Fruit fly (Drosophila melanogaster) whole organism, adult: ENCODE measurements around the gene CG9386.

Source experiments
- CG11617 ChIP-seq: fragments of 200-800 bp; sonication (Bioruptor generic); optimal IDR thresholded peaks from 2 replicates; lab custom pipeline; 2017; ENCODE audit warnings: mild to moderate bottlenecking, missing biosample characterization, missing genetic modification reagents, missing genetic modification characterization
- CG12768 ChIP-seq: fragments of 200-800 bp; sonication (Bioruptor generic); optimal IDR thresholded peaks from 2 replicates; lab custom pipeline; 2017; ENCODE audit warnings: missing biosample characterization, missing genetic modification characterization, mild to moderate bottlenecking, moderate library complexity, missing genetic modification reagents
- CG14711 ChIP-seq: fragments of 200-800 bp; sonication (Bioruptor generic); optimal IDR thresholded peaks from 2 replicates; lab custom pipeline; 2018; ENCODE audit warnings: missing biosample characterization, mild to moderate bottlenecking, missing genetic modification characterization, moderate library complexity
- CG7101 ChIP-seq: fragments of 200-800 bp; sonication (Bioruptor generic); optimal IDR thresholded peaks from 2 replicates; lab custom pipeline; 2018; ENCODE audit warnings: missing biosample characterization, mild to moderate bottlenecking, missing genetic modification characterization, moderate library complexity
- Clk ChIP-seq: fragments of 200-800 bp; sonication (Bioruptor generic); optimal IDR thresholded peaks from 2 replicates; lab custom pipeline; 2017; ENCODE audit warnings: missing biosample characterization, missing genetic modification characterization
- Crg-1 ChIP-seq: fragments of 200-800 bp; sonication (Bioruptor generic); optimal IDR thresholded peaks from 2 replicates; lab custom pipeline; 2016; ENCODE audit warnings: missing biosample characterization, missing genetic modification characterization
- Mnt ChIP-seq: fragments of 200-800 bp; sonication (Bioruptor generic); optimal IDR thresholded peaks from 2 replicates; lab custom pipeline; 2016; ENCODE audit warnings: missing biosample characterization, mild to moderate bottlenecking, missing genetic modification characterization
- kay ChIP-seq: fragments of 200-800 bp; sonication (Bioruptor generic); peaks from one replicate; lab custom pipeline; 2016; ENCODE audit warnings: missing biosample characterization, missing genetic modification characterization, borderline replicate concordance
- tj ChIP-seq: fragments of 200-800 bp; sonication (Bioruptor generic); optimal IDR thresholded peaks from 3 replicates; lab custom pipeline; 2017; ENCODE audit warnings: missing biosample characterization, mild to moderate bottlenecking, missing genetic modification characterization, moderate library complexity

dm6 chr3R:9573812-9574587 lies 18.8 kb upstream of the CG9386 start, which contains the start of gene CG9399:
- TF ChIP-seq CG11617 (GFP tag; lab: Kevin White, UChicago) (peak; percentile 99), kay (GFP tag; lab: Kevin White, UChicago) (no peak), CG12768 (GFP tag; lab: Kevin White, UChicago) (peak; percentile 98), Clk (GFP tag; lab: Kevin White, UChicago) (peak; percentile 97), Crg-1 (GFP tag; lab: Kevin White, UChicago) (peak; percentile 98), CG14711 (peak; percentile 97), Mnt (GFP tag; lab: Kevin White, UChicago) (peak; percentile 96), tj (GFP tag; lab: Kevin White, UChicago) (peak; percentile 95), CG7101 (tag; lab: Kevin White, UChicago) (peak; percentile 99)
